Fruit fly (Drosophila melanogaster): ENCODE results near the gene Dref.

Dref gene

dm6 chr2L:10009800-10010658 is 43.0 kb upstream of the Dref start (continued):
- TF ChIP-seq CG13624 (GFP tag; optimal IDR thresholded peaks at IDR 0.05) (peak; percentile 99), CG4820 (GFP tag; optimal IDR thresholded peaks at IDR 0.05) (peak; percentile 94), HLH54F (GFP tag; optimal IDR thresholded peaks at IDR 0.05) (peak; percentile 98), exex (tag; optimal IDR thresholded peaks at IDR 0.05) (no peak), tll (GFP tag; optimal IDR thresholded peaks at IDR 0.05) (no peak), CG30403 (GFP tag; optimal IDR thresholded peaks at IDR 0.05) (peak; percentile 98), HLH4C (GFP tag; IDR thresholded peaks at IDR 0.05; ENCODE audit: partially characterized antibody) (no peak), HLHmδ (GFP tag; optimal IDR thresholded peaks at IDR 0.05) (peak; percentile 82), CG6683 (GFP tag; optimal IDR thresholded peaks at IDR 0.05) (peak; percentile 90), CG16815 (GFP tag; optimal IDR thresholded peaks at IDR 0.05) (peak; percentile 97), pan (optimal IDR thresholded peaks at IDR 0.05) (no peak), pan (GFP tag; optimal IDR thresholded peaks at IDR 0.05 in 1 of 2, IDR thresholded peaks at IDR 0.05 in 1 of 2) (peak in 1 of 2 experiments; percentile 98), Taf1 (GFP tag; IDR thresholded peaks at IDR 0.05) (peak; percentile 97), CG7786 (GFP tag; optimal IDR thresholded peaks at IDR 0.05) (peak; percentile 99), CG12659 (GFP tag; optimal IDR thresholded peaks at IDR 0.05) (peak; percentile 97), toy (GFP tag; IDR thresholded peaks at IDR 0.05) (peak; percentile 95), sisA (GFP tag; IDR thresholded peaks at IDR 0.05) (peak; percentile 97), vfl (GFP tag; optimal IDR thresholded peaks at IDR 0.05) (peak; percentile 97), CG13775 (GFP tag; optimal IDR thresholded peaks at IDR 0.05) (peak; percentile 92), Antp (GFP tag; optimal IDR thresholded peaks at IDR 0.05) (peak; percentile 99), eyg (GFP tag; optimal IDR thresholded peaks at IDR 0.05) (peak; percentile 94), CG18599 (GFP tag; optimal IDR thresholded peaks at IDR 0.05) (peak; percentile 98), stc (GFP tag; IDR thresholded peaks at IDR 0.05) (peak; percentile 96), nom (GFP tag; optimal IDR thresholded peaks at IDR 0.05) (peak; percentile 98), jing (GFP tag; optimal IDR thresholded peaks at IDR 0.05) (peak; percentile 94), CG11696 (GFP tag; IDR thresholded peaks at IDR 0.05) (peak; percentile 90), CG13424 (tag; optimal IDR thresholded peaks at IDR 0.05) (peak; percentile 97), YL-1 (GFP tag; optimal IDR thresholded peaks at IDR 0.05) (peak; percentile 75), CG9876 (GFP tag; optimal IDR thresholded peaks at IDR 0.05) (peak; percentile 98), CG3163 (GFP tag; optimal IDR thresholded peaks at IDR 0.05) (peak; percentile 91), corto (GFP tag; optimal IDR thresholded peaks at IDR 0.05) (peak; percentile 95), CG18262 (tag; optimal IDR thresholded peaks at IDR 0.05) (peak; percentile 94), crol (GFP tag; IDR thresholded peaks at IDR 0.05) (no peak; the same call in none of the 2 replicates), aop (GFP tag; IDR thresholded peaks at IDR 0.05) (peak; percentile 94), sd (tag; optimal IDR thresholded peaks at IDR 0.05) (no peak), CG2120 (GFP tag; optimal IDR thresholded peaks at IDR 0.05) (peak; percentile 99), mld (GFP tag; IDR thresholded peaks at IDR 0.05; ENCODE audit: partially characterized antibody) (no peak), CG11093 (GFP tag; IDR thresholded peaks at IDR 0.05) (peak; percentile 96), HmgZ (tag; optimal IDR thresholded peaks at IDR 0.05) (peak; percentile 98), gcm2 (GFP tag; optimal IDR thresholded peaks at IDR 0.05) (peak; percentile 92), Nf-YB (GFP tag; optimal IDR thresholded peaks at IDR 0.05) (peak; percentile 80), CG11398 (GFP tag; optimal IDR thresholded peaks at IDR 0.05) (peak; percentile 97), h (optimal IDR thresholded peaks at IDR 0.05) (no peak), CG17829 (tag; optimal IDR thresholded peaks at IDR 0.05) (peak; percentile 95), fd64A (GFP tag; optimal IDR thresholded peaks at IDR 0.05) (peak; percentile 94), Hr78 (GFP tag; optimal IDR thresholded peaks at IDR 0.05) (no peak), CG31441 (GFP tag; IDR thresholded peaks at IDR 0.05) (peak; percentile 93; the same call in 1 of the 2 replicates), CG12104 (GFP tag; optimal IDR thresholded peaks at IDR 0.05) (peak; percentile 94), Dref (GFP tag; IDR thresholded peaks at IDR 0.05) (peak; percentile 48)

Measured in whole organism, embryonic.